Worm (Caenorhabditis elegans) whole organism, midembryonic: ENCODE measurements around the gene Y55B1AR.4.
A peak's percentile ranks its signal among the peaks of the same experiment; 100 is the strongest.

Source experiments
- T22C8.4 ChIP-seq: fragments of 200-800 bp; sonication (Bioruptor generic); IDR thresholded peaks from 2 replicates; pipeline ENCODE4 v1.3.6; 2022; ENCODE audit warnings: missing genetic modification characterization, missing compliant biosample characterization
- cog-1 ChIP-seq: sonication (generic microtip); optimal IDR thresholded peaks from 2 replicates; lab custom pipeline; 2016; ENCODE audit warnings: missing genetic modification characterization, missing compliant biosample characterization
- flt-1 ChIP-seq: fragments of 200-800 bp; sonication (Bioruptor generic); IDR thresholded peaks from 2 replicates; pipeline ENCODE4 v1.3.6; 2022; ENCODE audit warnings: missing genetic modification characterization, missing compliant biosample characterization
- klf-2 ChIP-seq: fragments of 200-800 bp; sonication (Bioruptor generic); conservative IDR thresholded peaks from 2 replicates; pipeline ENCODE4 v1.3.6; 2022; ENCODE audit warnings: missing genetic modification reagents, missing genetic modification characterization, missing compliant biosample characterization
- med-1 ChIP-seq: sonication (generic microtip); optimal IDR thresholded peaks from 2 replicates; lab custom pipeline; 2017; ENCODE audit warnings: missing genetic modification characterization, mild to moderate bottlenecking, missing compliant biosample characterization, antibody characterized with exemption, missing genetic modification reagents; ENCODE audit not compliant: insufficient read depth
- ref-1 ChIP-seq: fragments of 200-800 bp; sonication (Bioruptor generic); conservative IDR thresholded peaks from 2 replicates; pipeline ENCODE4 v1.3.6; 2022; ENCODE audit warnings: missing genetic modification reagents, missing genetic modification characterization, missing compliant biosample characterization
- tab-1 ChIP-seq: fragments of 200-800 bp; sonication (Bioruptor generic); IDR thresholded peaks from 2 replicates; pipeline ENCODE4 v1.3.6; 2022; ENCODE audit warnings: missing genetic modification characterization, missing compliant biosample characterization
- ztf-23 ChIP-seq: fragments of 200-800 bp; sonication (Bioruptor generic); IDR thresholded peaks from 2 replicates; pipeline ENCODE4 v1.3.6; 2022; ENCODE audit warnings: missing genetic modification reagents, missing genetic modification characterization, missing compliant biosample characterization
- ztf-29 ChIP-seq: fragments of 200-800 bp; sonication (Bioruptor generic); IDR thresholded peaks from 2 replicates; pipeline ENCODE4 v1.3.6; 2022; ENCODE audit warnings: missing genetic modification reagents, missing genetic modification characterization, missing compliant biosample characterization

Gene Y55B1AR.4

DNA sequence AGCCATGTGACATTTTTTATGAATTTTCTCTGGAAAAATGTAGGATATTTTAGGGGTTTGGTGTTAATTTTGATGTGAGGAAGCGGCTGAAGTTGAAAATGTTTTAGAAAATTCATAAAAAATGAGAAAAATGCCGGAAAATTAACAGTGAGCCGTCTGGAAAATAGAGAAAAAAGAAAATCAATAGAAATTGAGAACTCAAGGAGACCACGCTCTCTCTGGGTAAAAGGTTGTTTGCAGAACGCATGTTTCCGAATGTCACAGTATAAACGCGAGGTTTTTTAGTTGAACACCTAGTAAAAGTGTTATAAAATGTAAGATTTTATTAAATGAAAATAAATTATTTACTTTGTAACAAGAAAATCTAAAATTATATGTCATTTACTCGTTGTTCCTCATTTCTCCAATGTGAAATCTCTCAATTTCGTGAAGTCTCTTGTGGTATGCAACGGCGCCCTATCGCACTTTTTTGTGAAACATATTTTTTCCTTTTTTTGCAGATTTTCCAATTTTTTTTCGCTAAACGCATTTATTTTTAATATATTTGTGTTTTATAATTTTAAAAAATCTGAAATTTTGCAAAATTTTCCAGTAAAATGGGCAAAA, 35.0 kb upstream of the Y55B1AR.4 start, which contains the start of the genes tag-266 and tag-267:
TSS of gene tag-266 (minus strand) at position 29 of the 606 bp plus-strand sequence.
TSS of gene tag-267 (plus strand) at position 593 of the 606 bp plus-strand sequence.
- TF ChIP-seq flt-1, result peak; percentile 81; the same call in 1 of the 2 replicates
- TF ChIP-seq klf-2 (GFP tag; lab: Robert Waterston, UW), result peak; percentile 74
- TF ChIP-seq ztf-23 (GFP tag; lab: Robert Waterston, UW), result peak; percentile 81
- TF ChIP-seq cog-1 (tag; lab: Kevin White, UChicago), result peak; percentile 94
- no peak for TF ChIP-seq med-1 (GFP tag; lab: Kevin White, UChicago)
- TF ChIP-seq T22C8.4 (GFP tag; lab: Robert Waterston, UW), result peak; percentile 57; the same call in 1 of the 2 replicates
- no peak for TF ChIP-seq ref-1 (GFP tag; lab: Robert Waterston, UW)

DNA sequence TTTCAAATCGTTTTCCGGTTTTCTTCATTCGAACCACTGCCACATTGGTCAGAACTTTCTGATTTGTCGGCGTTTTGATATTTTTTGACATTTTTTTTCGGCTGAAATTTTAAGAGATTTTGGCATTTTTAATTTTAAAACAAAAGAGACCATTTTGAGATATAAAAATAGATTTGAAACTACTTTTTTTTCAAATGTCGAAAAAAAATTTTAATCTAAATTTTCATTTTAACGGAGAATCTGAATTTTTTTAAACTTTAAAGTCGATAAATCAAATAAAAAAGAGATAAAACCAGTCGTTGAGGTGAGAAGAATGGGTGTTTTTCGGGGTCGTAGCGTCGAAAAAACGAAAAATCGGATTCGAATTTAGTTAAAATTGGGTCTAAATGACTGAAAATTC, 33.0 kb upstream of the Y55B1AR.4 start, which contains the start of gene sbds-1:
TSS of gene sbds-1 (minus strand) at position 101 of the 400 bp plus-strand sequence.
- no peak for TF ChIP-seq ref-1 (GFP tag; lab: Robert Waterston, UW)
- no peak for TF ChIP-seq cog-1 (tag; lab: Kevin White, UChicago)
- TF ChIP-seq T22C8.4 (GFP tag; lab: Robert Waterston, UW), result no peak
- TF ChIP-seq klf-2 (GFP tag; lab: Robert Waterston, UW), result no peak
- TF ChIP-seq ztf-23 (GFP tag; lab: Robert Waterston, UW), result no peak
- no peak for TF ChIP-seq med-1 (GFP tag; lab: Kevin White, UChicago)
- no peak for TF ChIP-seq flt-1
- TF ChIP-seq ztf-29 (GFP tag; lab: Robert Waterston, UW), result no peak
- TF ChIP-seq tab-1, result no peak

DNA sequence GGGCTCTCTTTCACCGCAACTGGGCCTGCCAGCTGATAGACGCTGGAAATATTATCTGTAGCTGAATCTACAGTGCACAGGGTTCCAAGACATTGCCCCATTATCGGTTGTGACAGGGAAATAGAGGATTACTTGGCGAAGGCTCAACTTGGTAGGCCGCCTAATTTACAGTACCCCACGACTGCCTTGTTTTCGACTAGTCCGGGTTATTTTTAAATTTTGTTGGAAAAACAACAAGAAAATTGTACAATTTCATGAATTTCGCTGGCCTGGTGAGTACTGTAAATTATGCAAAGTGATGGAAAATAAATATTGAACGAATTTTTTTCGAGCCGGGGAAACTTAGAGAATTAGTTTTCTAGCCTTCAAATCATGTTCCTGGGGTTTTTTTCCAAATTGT, 30.8 kb upstream of the Y55B1AR.4 start, which contains the start of gene T19C3.7:
TSS of gene T19C3.7 (minus strand) at position 101 of the 400 bp plus-strand sequence.
- no peak for TF ChIP-seq tab-1
- TF ChIP-seq ztf-23 (GFP tag; lab: Robert Waterston, UW), result no peak
- TF ChIP-seq cog-1 (tag; lab: Kevin White, UChicago), result no peak
- no peak for TF ChIP-seq T22C8.4 (GFP tag; lab: Robert Waterston, UW)

DNA sequence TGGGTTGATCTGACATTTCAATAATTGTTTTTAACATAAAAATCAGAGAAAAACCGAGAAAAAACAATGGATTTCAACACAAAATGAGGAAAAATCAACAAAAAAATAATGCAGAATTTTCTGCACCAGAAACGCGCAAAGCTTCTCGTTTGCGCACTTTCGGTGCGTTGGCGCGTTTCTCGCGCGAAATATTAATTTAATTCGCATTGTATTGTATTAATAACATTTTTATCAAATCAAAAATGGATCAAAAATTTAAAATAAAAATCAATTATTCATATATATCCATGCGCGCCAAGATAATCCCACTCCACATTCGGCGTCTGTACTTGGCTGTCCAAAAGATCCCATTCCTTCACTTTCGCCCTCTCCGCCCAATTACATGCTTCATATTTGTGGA, 29.3 kb upstream of the Y55B1AR.4 start, which contains the start of gene fem-2:
TSS of gene fem-2 (minus strand) at position 9 of the 400 bp plus-strand sequence.
- TF ChIP-seq med-1 (GFP tag; lab: Kevin White, UChicago), result no peak
- TF ChIP-seq cog-1 (tag; lab: Kevin White, UChicago), result no peak
- TF ChIP-seq ztf-29 (GFP tag; lab: Robert Waterston, UW), result no peak
- TF ChIP-seq tab-1, result no peak
- no peak for TF ChIP-seq flt-1
- no peak for TF ChIP-seq klf-2 (GFP tag; lab: Robert Waterston, UW)
- no peak for TF ChIP-seq ref-1 (GFP tag; lab: Robert Waterston, UW)
- TF ChIP-seq ztf-23 (GFP tag; lab: Robert Waterston, UW), result no peak
- no peak for TF ChIP-seq T22C8.4 (GFP tag; lab: Robert Waterston, UW)

DNA sequence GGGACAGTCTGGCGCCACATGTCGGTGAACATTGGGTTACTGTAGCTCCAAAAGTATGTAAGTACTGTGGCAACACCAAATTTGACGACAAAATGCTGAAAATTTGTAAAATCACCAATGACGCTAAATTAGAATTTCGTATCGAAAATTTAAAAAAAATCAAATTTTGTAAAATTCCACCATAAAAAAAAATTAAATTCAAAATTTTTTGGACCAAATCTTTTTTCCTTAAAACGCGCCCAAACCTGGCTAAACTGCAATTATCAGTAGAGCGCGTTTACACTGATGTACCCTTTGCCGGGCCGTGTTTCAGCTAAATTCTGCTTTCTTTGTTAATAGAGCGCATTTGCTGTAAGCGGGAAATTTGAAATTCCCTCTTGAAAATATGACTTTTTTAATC, 26.1 kb upstream of the Y55B1AR.4 start, which contains the start of gene T19C3.6:
TSS of gene T19C3.6 (minus strand) at position 101 of the 400 bp plus-strand sequence.
- TF ChIP-seq ref-1 (GFP tag; lab: Robert Waterston, UW) (no peak), ztf-29 (GFP tag; lab: Robert Waterston, UW) (no peak), cog-1 (tag; lab: Kevin White, UChicago) (no peak), klf-2 (GFP tag; lab: Robert Waterston, UW) (no peak), med-1 (GFP tag; lab: Kevin White, UChicago) (no peak)

DNA sequence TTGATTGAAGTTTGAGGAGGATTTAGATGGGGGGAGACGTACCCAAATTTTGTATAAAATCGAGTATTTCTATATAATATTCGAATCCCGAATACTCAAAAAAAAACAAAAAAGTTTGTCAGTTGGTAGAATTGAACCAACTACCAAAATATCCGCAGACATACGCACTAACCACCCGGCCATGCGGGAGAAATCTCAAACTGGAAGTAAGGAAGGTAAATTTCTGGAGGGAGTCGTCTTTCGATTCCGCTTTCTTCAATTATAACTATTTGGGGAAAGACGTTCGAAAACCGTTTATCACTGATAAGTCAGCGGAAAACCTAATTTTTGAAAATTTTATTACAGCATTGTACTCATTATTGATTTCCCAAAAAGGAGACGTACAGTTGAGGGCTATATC, 23.6 kb upstream of the Y55B1AR.4 start:
- TF ChIP-seq ref-1 (GFP tag; lab: Robert Waterston, UW) (0 out of 2 replicates have a peak, but pooled peaks have one; percentile 16), klf-2 (GFP tag; lab: Robert Waterston, UW) (peak; percentile 51; the same call in 1 of the 2 replicates), ztf-23 (GFP tag; lab: Robert Waterston, UW) (peak; percentile 54; the same call in 1 of the 2 replicates), flt-1 (peak; percentile 73), tab-1 (peak; percentile 10; the same call in 1 of the 2 replicates)

DNA sequence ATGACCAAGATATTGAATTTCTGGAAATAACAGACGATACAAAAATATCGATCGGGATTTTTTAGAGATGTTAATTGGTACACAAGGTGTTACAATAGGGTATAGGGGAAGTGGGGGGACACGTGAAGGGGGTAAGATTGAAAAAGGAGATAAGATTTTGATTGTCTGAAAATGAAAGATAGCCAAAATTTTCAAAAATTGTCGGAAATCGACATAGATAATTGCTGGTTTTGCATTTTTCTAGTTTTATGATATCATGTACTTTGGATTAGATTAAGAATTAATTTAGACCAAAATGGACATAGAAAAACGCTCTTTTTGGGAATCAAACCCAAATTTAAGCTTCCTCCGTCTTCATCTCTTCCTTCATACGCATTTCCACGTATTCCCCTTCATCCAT, 22.5 kb upstream of the Y55B1AR.4 start, which contains the start of gene T19C3.5:
TSS of gene T19C3.5 (minus strand) at position 101 of the 400 bp plus-strand sequence.
- no peak for TF ChIP-seq cog-1 (tag; lab: Kevin White, UChicago)

DNA sequence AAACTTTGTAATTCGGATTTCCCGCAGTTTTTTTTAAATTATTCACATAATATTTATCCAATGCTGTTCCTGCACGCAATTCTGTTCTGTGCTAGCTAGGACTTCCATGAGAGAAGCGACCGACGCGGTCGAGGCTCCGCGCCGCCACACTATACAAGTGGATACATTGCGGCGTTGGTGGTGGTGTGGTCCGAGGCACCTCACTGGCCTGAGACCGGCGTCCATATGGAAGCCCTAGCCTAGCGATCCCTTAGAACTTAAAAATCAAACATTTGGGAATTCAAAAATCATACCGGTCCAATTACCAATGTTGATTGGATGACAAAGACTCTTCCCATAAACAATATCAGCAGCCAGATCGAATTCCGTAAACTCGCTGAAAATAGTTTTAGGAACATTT, 20.8 kb upstream of the Y55B1AR.4 start:
- TF ChIP-seq T22C8.4 (GFP tag; lab: Robert Waterston, UW) (no peak), tab-1 (no peak), ztf-29 (GFP tag; lab: Robert Waterston, UW) (no peak), flt-1 (no peak), ztf-23 (GFP tag; lab: Robert Waterston, UW) (no peak), cog-1 (tag; lab: Kevin White, UChicago) (no peak), med-1 (GFP tag; lab: Kevin White, UChicago) (no peak), klf-2 (GFP tag; lab: Robert Waterston, UW) (no peak), ref-1 (GFP tag; lab: Robert Waterston, UW) (no peak)

DNA sequence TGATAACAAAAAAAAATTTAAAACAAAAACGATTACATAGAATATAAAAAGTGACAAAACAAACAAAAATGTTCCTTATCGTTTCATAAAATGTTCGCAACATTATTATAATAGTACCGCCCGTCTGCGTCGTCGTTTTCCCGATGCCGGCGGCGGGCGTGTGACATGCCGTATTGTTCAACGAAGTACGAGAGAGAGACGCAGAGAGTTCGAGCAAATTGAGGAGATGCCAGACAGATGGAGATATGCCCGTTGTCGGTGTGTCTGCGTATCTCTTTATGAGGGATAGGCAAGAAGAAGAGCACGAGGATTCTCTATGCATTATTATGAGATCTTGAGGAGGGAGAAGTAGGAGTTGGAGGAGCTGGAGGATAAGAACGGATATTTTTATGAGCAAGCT, 18.4 kb upstream of the Y55B1AR.4 start:
- TF ChIP-seq ztf-29 (GFP tag; lab: Robert Waterston, UW) (no peak), T22C8.4 (GFP tag; lab: Robert Waterston, UW) (no peak), ref-1 (GFP tag; lab: Robert Waterston, UW) (no peak), cog-1 (tag; lab: Kevin White, UChicago) (peak; percentile 91), ztf-23 (GFP tag; lab: Robert Waterston, UW) (peak; percentile 45; the same call in 1 of the 2 replicates), flt-1 (peak; percentile 65; the same call in 1 of the 2 replicates), med-1 (GFP tag; lab: Kevin White, UChicago) (no peak), tab-1 (no peak), klf-2 (GFP tag; lab: Robert Waterston, UW) (no peak)
